Fruit fly (Drosophila melanogaster) whole organism, embryonic: ENCODE results near the gene CG14431.

Source experiments
- Atf3 ChIP-seq: fragments of 200-800 bp; sonication (Bioruptor generic); optimal IDR thresholded peaks from 3 replicates; lab custom pipeline; 2016; ENCODE audit warnings: missing biosample characterization, missing genetic modification characterization
- BtbVII ChIP-seq: fragments of 200-800 bp; sonication (Bioruptor generic); optimal IDR thresholded peaks from 3 replicates; lab custom pipeline; 2017; ENCODE audit warnings: missing biosample characterization, mild to moderate bottlenecking, missing genetic modification characterization
- CG10321 ChIP-seq: fragments of 200-800 bp; sonication (Bioruptor generic); IDR thresholded peaks from 2 replicates; pipeline ENCODE4 v1.3.6; 2022; ENCODE audit warnings: missing biosample characterization, missing genetic modification characterization
- CG12104 ChIP-seq: fragments of 200-800 bp; sonication (Bioruptor generic); optimal IDR thresholded peaks from 3 replicates; lab custom pipeline; 2016; ENCODE audit warnings: missing biosample characterization, missing genetic modification characterization
- CG12391 ChIP-seq: fragments of 200-800 bp; sonication (Bioruptor generic); optimal IDR thresholded peaks from 3 replicates; lab custom pipeline; 2018; ENCODE audit warnings: missing biosample characterization, mild to moderate bottlenecking, missing genetic modification characterization, moderate library complexity
- CG14965 ChIP-seq: fragments of 200-800 bp; sonication (Bioruptor generic); optimal IDR thresholded peaks from 2 replicates; lab custom pipeline; 2016; ENCODE audit warnings: missing biosample characterization, missing genetic modification characterization, borderline replicate concordance
- CG16813 ChIP-seq: fragments of 200-800 bp; sonication (Bioruptor generic); IDR thresholded peaks from 3 replicates; pipeline ENCODE4 v1.3.6; 2022; ENCODE audit warnings: missing biosample characterization, missing genetic modification characterization; ENCODE audit not compliant: partially characterized antibody
- CG17568 ChIP-seq: fragments of 200-800 bp; sonication (Bioruptor generic); optimal IDR thresholded peaks from 2 replicates; lab custom pipeline; 2018; ENCODE audit warnings: missing biosample characterization, mild to moderate bottlenecking, missing genetic modification characterization, moderate library complexity
- CG18011 ChIP-seq: fragments of 200-800 bp; sonication (Bioruptor generic); optimal IDR thresholded peaks from 2 replicates; lab custom pipeline; 2017; ENCODE audit warnings: missing biosample characterization, missing genetic modification characterization, mild to moderate bottlenecking, moderate library complexity, missing genotype
- CG3838 ChIP-seq: fragments of 200-800 bp; sonication (Bioruptor generic); optimal IDR thresholded peaks from 3 replicates; lab custom pipeline; 2016; ENCODE audit warnings: missing biosample characterization, missing genetic modification characterization
- CG4617 ChIP-seq: fragments of 200-800 bp; sonication (Bioruptor generic); optimal IDR thresholded peaks from 3 replicates; lab custom pipeline; 2016; ENCODE audit warnings: missing biosample characterization, missing genetic modification characterization, borderline replicate concordance
- CG5180 ChIP-seq: fragments of 200-800 bp; sonication (Bioruptor generic); optimal IDR thresholded peaks from 3 replicates; lab custom pipeline; 2017; ENCODE audit warnings: missing biosample characterization, missing genetic modification characterization, mild to moderate bottlenecking, moderate library complexity, missing genetic modification reagents
- CG6854 ChIP-seq: fragments of 200-800 bp; sonication (Bioruptor generic); optimal IDR thresholded peaks from 3 replicates; lab custom pipeline; 2017; ENCODE audit warnings: missing biosample characterization, mild to moderate bottlenecking, missing genetic modification characterization
- CG7372 ChIP-seq: fragments of 200-800 bp; sonication (Bioruptor generic); IDR thresholded peaks from 2 replicates; pipeline ENCODE4 v1.3.6; 2022; ENCODE audit warnings: missing biosample characterization, missing genetic modification characterization
- CG9215 ChIP-seq: fragments of 200-800 bp; sonication (Bioruptor generic); IDR thresholded peaks from 2 replicates; pipeline ENCODE4 v1.3.6; 2022; ENCODE audit warnings: missing biosample characterization, missing genetic modification characterization
- CG9876 ChIP-seq: fragments of 200-800 bp; sonication (Bioruptor generic); optimal IDR thresholded peaks from 2 replicates; lab custom pipeline; 2016; ENCODE audit warnings: missing biosample characterization, missing genetic modification characterization
- D ChIP-seq, 2 experiments: fragments of 200-800 bp in 1 of 2; fragments of >200 bp in 1 of 2; sonication (Bioruptor generic) in 1 of 2; optimal IDR thresholded peaks; 2 replicates in 1 of 2; 3 replicates in 1 of 2; lab custom pipeline; 2017; ENCODE audit warnings: mild to moderate bottlenecking in 1 of 2, missing biosample characterization in 1 of 2, missing genetic modification characterization in 1 of 2, missing genetic modification reagents in 1 of 2
- Dfd ChIP-seq, 2 experiments: fragments of >200 bp; optimal IDR thresholded peaks; 2 replicates each; lab custom pipeline; 2017; ENCODE audit warnings: missing biosample characterization in 2 of 2, missing genetic modification characterization in 2 of 2
- E2f2 ChIP-seq: fragments of 200-800 bp; sonication (Bioruptor generic); IDR thresholded peaks from 2 replicates; pipeline ENCODE4 v1.3.6; 2022; ENCODE audit warnings: missing biosample characterization, missing genetic modification characterization
- Eip74EF ChIP-seq, 2 experiments: fragments of 200-800 bp in 1 of 2; fragments of >200 bp in 1 of 2; sonication (Bioruptor generic) in 1 of 2; optimal IDR thresholded peaks; 2 replicates each; lab custom pipeline; 2017 to 2019; ENCODE audit warnings: missing biosample characterization in 2 of 2, missing genetic modification characterization in 2 of 2, mild to moderate bottlenecking in 1 of 2, moderate library complexity in 1 of 2
- HLH4C ChIP-seq: fragments of 200-800 bp; sonication (Bioruptor generic); IDR thresholded peaks from 3 replicates; pipeline ENCODE4 v1.3.6; 2022; ENCODE audit warnings: missing biosample characterization, missing genetic modification characterization; ENCODE audit not compliant: partially characterized antibody
- Lim3 ChIP-seq: fragments of 200-800 bp; sonication (Bioruptor generic); IDR thresholded peaks from 2 replicates; pipeline ENCODE4 v1.3.6; 2022; ENCODE audit warnings: missing biosample characterization, missing genetic modification characterization
- Med ChIP-seq: fragments of 200-800 bp; sonication (Bioruptor generic); peaks from one replicate; lab custom pipeline; 2016; ENCODE audit warnings: missing biosample characterization, missing genetic modification characterization, mild to moderate bottlenecking, inconsistent platforms, moderate library complexity
- Meics ChIP-seq: fragments of 200-800 bp; sonication (Bioruptor generic); optimal IDR thresholded peaks from 2 replicates; lab custom pipeline; 2017; ENCODE audit warnings: missing biosample characterization, mild to moderate bottlenecking, missing genetic modification characterization
- NC2α ChIP-seq: fragments of 200-800 bp; sonication (Bioruptor generic); optimal IDR thresholded peaks from 2 replicates; lab custom pipeline; 2016; ENCODE audit warnings: missing biosample characterization, missing genetic modification characterization
- Nf-YC ChIP-seq: fragments of 200-800 bp; optimal IDR thresholded peaks from 3 replicates; lab custom pipeline; 2019; ENCODE audit warnings: missing biosample characterization, mild to moderate bottlenecking, missing genetic modification characterization, moderate library complexity
- Ptx1 ChIP-seq: fragments of 200-800 bp; sonication (Bioruptor generic); IDR thresholded peaks from 2 replicates; pipeline ENCODE4 v1.3.6; 2022; ENCODE audit warnings: missing biosample characterization, missing genetic modification characterization
- Sox100B ChIP-seq: fragments of 200-800 bp; sonication (Bioruptor generic); optimal IDR thresholded peaks from 3 replicates; lab custom pipeline; 2018; ENCODE audit warnings: missing biosample characterization, mild to moderate bottlenecking, missing genetic modification characterization
- Xbp1 ChIP-seq: fragments of 200-800 bp; sonication (Bioruptor generic); optimal IDR thresholded peaks from 3 replicates; lab custom pipeline; 2016; ENCODE audit warnings: missing biosample characterization, mild to moderate bottlenecking, missing genetic modification characterization
- aop ChIP-seq: fragments of 200-800 bp; sonication (Bioruptor generic); IDR thresholded peaks from 2 replicates; pipeline ENCODE4 v1.3.6; 2022; ENCODE audit warnings: missing biosample characterization, missing genetic modification characterization
- chm ChIP-seq: fragments of 200-800 bp; sonication (Bioruptor generic); IDR thresholded peaks from 2 replicates; pipeline ENCODE4 v1.3.6; 2022; ENCODE audit warnings: missing biosample characterization, missing genetic modification characterization
- crp ChIP-seq, 2 experiments: fragments of 200-800 bp; sonication (Bioruptor generic); optimal IDR thresholded peaks; 2 replicates in 1 of 2; 3 replicates in 1 of 2; lab custom pipeline; 2017; ENCODE audit warnings: missing biosample characterization in 2 of 2, missing genetic modification characterization in 2 of 2, mild to moderate bottlenecking in 1 of 2, moderate library complexity in 1 of 2
- dysf ChIP-seq: fragments of 200-800 bp; sonication (Bioruptor generic); IDR thresholded peaks from 3 replicates; pipeline ENCODE4 v1.3.6; 2022; ENCODE audit warnings: missing biosample characterization, missing genetic modification characterization
- en ChIP-seq: fragments of 200-800 bp; sonication (Bioruptor generic); optimal IDR thresholded peaks from 2 replicates; lab custom pipeline; 2016; ENCODE audit warnings: missing biosample characterization, missing genetic modification characterization
- fd96Cb ChIP-seq: fragments of 200-800 bp; sonication (Bioruptor generic); optimal IDR thresholded peaks from 2 replicates; lab custom pipeline; 2018; ENCODE audit warnings: missing biosample characterization, mild to moderate bottlenecking, missing genetic modification characterization, moderate library complexity
- fu2 ChIP-seq: fragments of 200-800 bp; sonication (Bioruptor generic); optimal IDR thresholded peaks from 2 replicates; lab custom pipeline; 2016; ENCODE audit warnings: missing biosample characterization, missing genetic modification characterization
- gcm2 ChIP-seq: fragments of 200-800 bp; sonication (Bioruptor generic); optimal IDR thresholded peaks from 2 replicates; lab custom pipeline; 2016; ENCODE audit warnings: missing biosample characterization, missing genetic modification characterization
- gem ChIP-seq: fragments of 200-800 bp; sonication (Bioruptor generic); optimal IDR thresholded peaks from 2 replicates; lab custom pipeline; 2019; ENCODE audit warnings: missing biosample characterization, mild to moderate bottlenecking, missing genetic modification characterization, moderate library complexity
- gfzf ChIP-seq: fragments of 200-800 bp; sonication (Bioruptor generic); optimal IDR thresholded peaks from 2 replicates; lab custom pipeline; 2016; ENCODE audit warnings: missing biosample characterization, mild to moderate bottlenecking, missing genetic modification characterization, moderate library complexity
- grn ChIP-seq: fragments of 200-800 bp; sonication (Bioruptor generic); optimal IDR thresholded peaks from 3 replicates; lab custom pipeline; 2017; ENCODE audit warnings: missing biosample characterization, missing genetic modification characterization
- klu ChIP-seq: fragments of 200-800 bp; sonication (Bioruptor generic); IDR thresholded peaks from 2 replicates; pipeline ENCODE4 v1.3.6; 2022; ENCODE audit warnings: missing biosample characterization, missing genetic modification characterization
- mirr ChIP-seq: fragments of 200-800 bp; sonication (Bioruptor generic); optimal IDR thresholded peaks from 3 replicates; lab custom pipeline; 2018; ENCODE audit warnings: missing biosample characterization, mild to moderate bottlenecking, missing genetic modification characterization
- repo ChIP-seq: fragments of 200-800 bp; sonication (Bioruptor generic); optimal IDR thresholded peaks from 2 replicates; lab custom pipeline; 2016; ENCODE audit warnings: missing biosample characterization, missing genetic modification characterization
- sima ChIP-seq: fragments of 200-800 bp; sonication (Bioruptor generic); optimal IDR thresholded peaks from 2 replicates; lab custom pipeline; 2016; ENCODE audit warnings: missing biosample characterization, missing genetic modification characterization
- slbo ChIP-seq: fragments of 200-800 bp; sonication (Bioruptor generic); IDR thresholded peaks from 2 replicates; pipeline ENCODE4 v1.3.6; 2022; ENCODE audit warnings: missing biosample characterization, missing genetic modification characterization
- sna ChIP-seq: fragments of 200-800 bp; sonication (Bioruptor generic); IDR thresholded peaks from 2 replicates; pipeline ENCODE4 v1.3.6; 2022; ENCODE audit warnings: missing biosample characterization, missing genetic modification characterization; ENCODE audit not compliant: partially characterized antibody
- sob ChIP-seq: fragments of 200-800 bp; sonication (Bioruptor generic); IDR thresholded peaks from 2 replicates; pipeline ENCODE4 v1.3.6; 2022; ENCODE audit warnings: missing biosample characterization, missing genetic modification characterization
- sug ChIP-seq: fragments of 200-800 bp; optimal IDR thresholded peaks from 2 replicates; lab custom pipeline; 2019; ENCODE audit warnings: missing biosample characterization, mild to moderate bottlenecking, missing genetic modification characterization, moderate library complexity
- zen ChIP-seq: fragments of 200-800 bp; sonication (Bioruptor generic); optimal IDR thresholded peaks from 3 replicates; lab custom pipeline; 2018; ENCODE audit warnings: missing biosample characterization, mild to moderate bottlenecking, missing genetic modification characterization, moderate library complexity

CG14431 gene

DNA sequence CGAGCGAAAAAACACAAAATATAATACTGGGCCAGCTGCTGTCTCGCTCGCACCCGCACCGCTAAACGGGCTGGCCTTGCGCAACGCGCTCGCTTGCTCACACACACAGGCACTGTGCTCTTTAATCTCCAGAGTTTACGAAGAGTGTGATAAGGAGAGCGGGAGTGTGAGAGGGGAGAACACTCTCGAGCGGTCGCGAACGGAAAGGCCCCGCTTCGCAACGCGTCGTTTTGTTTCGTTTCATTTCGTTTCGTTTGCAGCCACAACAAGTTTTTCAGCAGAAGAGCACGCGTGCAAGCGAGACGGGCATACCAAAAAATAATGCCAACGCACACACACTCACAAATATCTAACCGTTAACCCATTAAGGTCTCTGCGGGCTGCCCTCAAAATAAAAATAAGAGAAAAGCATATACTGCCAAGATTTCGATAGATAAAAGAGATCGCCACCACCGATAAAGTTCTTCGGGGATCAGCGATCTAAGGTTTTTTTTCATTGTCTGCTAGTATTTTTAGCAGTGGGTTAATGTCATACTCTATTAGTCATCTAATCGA lies 46.5 kb upstream of the CG14431 start (continued):
- TF ChIP-seq klu (GFP tag; lab: Robert Waterston, UW) (peak; percentile 51), dysf (peak; percentile 77), CG9215 (peak; percentile 46; the same call in 1 of the 2 replicates), Xbp1 (GFP tag; lab: Kevin White, UChicago) (peak; percentile 17), Ptx1 (peak; percentile 68), CG3838 (GFP tag; lab: Kevin White, UChicago) (no peak), sug (tag; lab: Kevin White, UChicago) (peak; percentile 88), gcm2 (GFP tag; lab: Kevin White, UChicago) (no peak), E2f2 (GFP tag; lab: Robert Waterston, UW) (peak; percentile 36; the same call in 1 of the 2 replicates), Med (GFP tag; lab: Kevin White, UChicago) (peak; percentile 95), crp (GFP tag; optimal IDR thresholded peaks at IDR 0.05; lab: Kevin White, UChicago) (no peak), mirr (GFP tag; lab: Kevin White, UChicago) (peak; percentile 86), sob (GFP tag; lab: Robert Waterston, UW) (peak; percentile 66), NC2α (GFP tag; lab: Kevin White, UChicago) (no peak), sima (GFP tag; lab: Kevin White, UChicago) (no peak), zen (peak; percentile 77), Sox100B (peak; percentile 12), chm (GFP tag; lab: Robert Waterston, UW) (peak; percentile 73; the same call in 1 of the 2 replicates), sna (GFP tag; lab: Robert Waterston, UW) (no peak), CG6854 (GFP tag; lab: Kevin White, UChicago) (peak; percentile 52), CG7372 (GFP tag; lab: Robert Waterston, UW) (peak; percentile 62), Lim3 (GFP tag; lab: Robert Waterston, UW) (no peak), Atf3 (GFP tag; lab: Kevin White, UChicago) (no peak), slbo (peak; percentile 74), repo (GFP tag; lab: Kevin White, UChicago) (no peak), fd96Cb (tag; lab: Kevin White, UChicago) (peak; percentile 42), CG16813 (GFP tag; lab: Robert Waterston, UW) (no peak), CG10321 (GFP tag; lab: Robert Waterston, UW) (peak; percentile 86), gfzf (no peak), D (optimal IDR thresholded peaks at IDR 0.05; lab: Kevin White, UChicago) (no peak), D (GFP tag; optimal IDR thresholded peaks at IDR 0.05; lab: Kevin White, UChicago) (no peak), BtbVII (peak; percentile 18), CG5180 (GFP tag; lab: Kevin White, UChicago) (peak; percentile 81), CG12391 (tag; lab: Kevin White, UChicago) (peak; percentile 22), CG9876 (GFP tag; lab: Kevin White, UChicago) (no peak), aop (GFP tag; lab: Robert Waterston, UW) (no peak), Nf-YC (tag; lab: Kevin White, UChicago) (peak; percentile 66), CG4617 (GFP tag; lab: Kevin White, UChicago) (no peak), fu2 (GFP tag; lab: Kevin White, UChicago) (peak; percentile 58), CG18011 (GFP tag; lab: Kevin White, UChicago) (no peak), CG17568 (no peak), Eip74EF (GFP tag; optimal IDR thresholded peaks at IDR 0.05; lab: Kevin White, UChicago) (no peak), Meics (GFP tag; lab: Kevin White, UChicago) (peak; percentile 53), grn (peak; percentile 89), CG14965 (no peak), gem (tag; lab: Kevin White, UChicago) (peak; percentile 72), HLH4C (GFP tag; lab: Robert Waterston, UW) (no peak; the same call in 2 of the 3 replicates), CG12104 (GFP tag; lab: Kevin White, UChicago) (peak; percentile 40), en (GFP tag; lab: Kevin White, UChicago) (no peak), Dfd (GFP tag; optimal IDR thresholded peaks at IDR 0.05; lab: Kevin White, UChicago) (no peak)
